Fruit fly (Drosophila melanogaster) whole organism, embryonic: ENCODE measurements around the gene odd.

Source experiments
- Atf-2 ChIP-seq: fragments of 200-800 bp; sonication (Bioruptor generic); optimal IDR thresholded peaks from 2 replicates; lab custom pipeline; 2016; ENCODE audit warnings: missing biosample characterization, missing genetic modification characterization
- Bgb ChIP-seq: fragments of 200-800 bp; sonication (Bioruptor generic); IDR thresholded peaks from 2 replicates; pipeline ENCODE4 v1.3.6; 2022; ENCODE audit warnings: missing biosample characterization, missing genetic modification characterization; ENCODE audit not compliant: partially characterized antibody
- CG10979 ChIP-seq: fragments of 200-800 bp; sonication (Bioruptor generic); optimal IDR thresholded peaks from 2 replicates; lab custom pipeline; 2018; ENCODE audit warnings: missing biosample characterization, mild to moderate bottlenecking, missing genetic modification characterization, moderate library complexity
- CG11093 ChIP-seq: fragments of 200-800 bp; sonication (Bioruptor generic); IDR thresholded peaks from 3 replicates; pipeline ENCODE4 v1.3.6; 2022; ENCODE audit warnings: missing biosample characterization, missing genetic modification characterization
- CG11723 ChIP-seq: fragments of 200-800 bp; sonication (Bioruptor generic); optimal IDR thresholded peaks from 2 replicates; lab custom pipeline; 2017; ENCODE audit warnings: missing biosample characterization, mild to moderate bottlenecking, missing genetic modification characterization
- CG12219 ChIP-seq: fragments of 200-800 bp; sonication (Bioruptor generic); optimal IDR thresholded peaks from 3 replicates; lab custom pipeline; 2018; ENCODE audit warnings: missing biosample characterization, mild to moderate bottlenecking, missing genetic modification characterization
- CG12236 ChIP-seq: fragments of 200-800 bp; sonication (Bioruptor generic); optimal IDR thresholded peaks from 2 replicates; lab custom pipeline; 2016; ENCODE audit warnings: missing biosample characterization, missing genetic modification characterization
- CG12659 ChIP-seq: fragments of 200-800 bp; sonication (Bioruptor generic); optimal IDR thresholded peaks from 3 replicates; lab custom pipeline; 2017; ENCODE audit warnings: mild to moderate bottlenecking, missing biosample characterization, missing genetic modification reagents, missing genetic modification characterization
- CG13123 ChIP-seq: fragments of 200-800 bp; sonication (Bioruptor generic); optimal IDR thresholded peaks from 2 replicates; lab custom pipeline; 2016; ENCODE audit warnings: missing biosample characterization, missing genetic modification characterization
- CG1529 ChIP-seq: fragments of 200-800 bp; sonication (Bioruptor generic); optimal IDR thresholded peaks from 3 replicates; lab custom pipeline; 2018; ENCODE audit warnings: missing biosample characterization, missing genetic modification characterization
- CG17802 ChIP-seq: fragments of 200-800 bp; sonication (Bioruptor generic); optimal IDR thresholded peaks from 2 replicates; lab custom pipeline; 2018; ENCODE audit warnings: missing biosample characterization, mild to moderate bottlenecking, missing genetic modification characterization, moderate library complexity
- CG18476 ChIP-seq: fragments of 200-800 bp; sonication (Bioruptor generic); optimal IDR thresholded peaks from 2 replicates; lab custom pipeline; 2016; ENCODE audit warnings: missing biosample characterization, mild to moderate bottlenecking, missing genetic modification characterization
- CG18599 ChIP-seq: fragments of 200-800 bp; sonication (Bioruptor generic); optimal IDR thresholded peaks from 3 replicates; lab custom pipeline; 2017; ENCODE audit warnings: missing biosample characterization, missing genetic modification characterization, mild to moderate bottlenecking, moderate library complexity, missing genetic modification reagents
- CG18619 ChIP-seq: fragments of 200-800 bp; sonication (Bioruptor generic); optimal IDR thresholded peaks from 3 replicates; lab custom pipeline; 2017; ENCODE audit warnings: missing biosample characterization, mild to moderate bottlenecking, missing genetic modification characterization
- CG32767 ChIP-seq: fragments of 200-800 bp; sonication (Bioruptor generic); IDR thresholded peaks from 2 replicates; pipeline ENCODE4 v1.3.6; 2022; ENCODE audit warnings: missing biosample characterization, missing genetic modification characterization
- CG3726 ChIP-seq: fragments of 200-800 bp; sonication (Bioruptor generic); IDR thresholded peaks from 3 replicates; pipeline ENCODE4, ENCODE4 v1.3.6; 2022; ENCODE audit warnings: missing biosample characterization, missing genetic modification characterization
- CG6689 ChIP-seq: fragments of 200-800 bp; sonication (Bioruptor generic); IDR thresholded peaks from 2 replicates; pipeline ENCODE4 v1.3.6; 2022; ENCODE audit warnings: missing biosample characterization, missing genetic modification characterization
- CG8944 ChIP-seq: fragments of 200-800 bp; sonication (Bioruptor generic); optimal IDR thresholded peaks from 3 replicates; lab custom pipeline; 2016; ENCODE audit warnings: missing biosample characterization, missing genetic modification characterization
- CG9876 ChIP-seq: fragments of 200-800 bp; sonication (Bioruptor generic); optimal IDR thresholded peaks from 2 replicates; lab custom pipeline; 2016; ENCODE audit warnings: missing biosample characterization, missing genetic modification characterization
- CG9932 ChIP-seq: fragments of 200-800 bp; sonication (Bioruptor generic); IDR thresholded peaks from 2 replicates; pipeline ENCODE4 v1.3.6; 2022; ENCODE audit warnings: missing biosample characterization, missing genetic modification characterization
- CTCF ChIP-seq: fragments of 200-800 bp; sonication (Bioruptor generic); optimal IDR thresholded peaks from 2 replicates; lab custom pipeline; 2017; ENCODE audit warnings: missing biosample characterization, mild to moderate bottlenecking, missing genetic modification characterization, moderate library complexity
- E2f2 ChIP-seq: fragments of 200-800 bp; sonication (Bioruptor generic); IDR thresholded peaks from 2 replicates; pipeline ENCODE4 v1.3.6; 2022; ENCODE audit warnings: missing biosample characterization, missing genetic modification characterization
- Fer3 ChIP-seq: fragments of 200-800 bp; sonication (Bioruptor generic); optimal IDR thresholded peaks from 2 replicates; lab custom pipeline; 2018; ENCODE audit warnings: missing biosample characterization, mild to moderate bottlenecking, missing genetic modification characterization, moderate library complexity
- H15 ChIP-seq: fragments of 200-800 bp; sonication (Bioruptor generic); IDR thresholded peaks from 3 replicates; pipeline ENCODE4 v1.3.6; 2022; ENCODE audit warnings: missing biosample characterization, missing genetic modification characterization
- HmgD ChIP-seq: fragments of 200-800 bp; sonication (Bioruptor generic); optimal IDR thresholded peaks from 3 replicates; lab custom pipeline; 2016; ENCODE audit warnings: missing biosample characterization, missing genetic modification characterization
- HmgZ ChIP-seq: fragments of 200-800 bp; sonication (Bioruptor generic); optimal IDR thresholded peaks from 2 replicates; lab custom pipeline; 2018; ENCODE audit warnings: missing biosample characterization, mild to moderate bottlenecking, missing genetic modification characterization
- Max ChIP-seq: fragments of 200-800 bp; sonication (Bioruptor generic); optimal IDR thresholded peaks from 2 replicates; lab custom pipeline; 2016; ENCODE audit warnings: missing biosample characterization, mild to moderate bottlenecking, missing genetic modification characterization
- Ravus ChIP-seq: fragments of 200-800 bp; sonication (Bioruptor generic); IDR thresholded peaks from 2 replicates; pipeline ENCODE4 v1.3.6; 2022; ENCODE audit warnings: missing biosample characterization, missing genetic modification characterization
- Scr ChIP-seq: fragments of 200-800 bp; sonication (Bioruptor generic); IDR thresholded peaks from 2 replicates; pipeline ENCODE4 v1.3.6; 2022; ENCODE audit warnings: missing biosample characterization, missing genetic modification characterization; ENCODE audit not compliant: partially characterized antibody
- Ssrp ChIP-seq: fragments of 200-800 bp; sonication (Bioruptor generic); optimal IDR thresholded peaks from 2 replicates; lab custom pipeline; 2018; ENCODE audit warnings: missing biosample characterization, mild to moderate bottlenecking, missing genetic modification characterization, moderate library complexity
- ash1 ChIP-seq: fragments of 200-800 bp; sonication (Bioruptor generic); optimal IDR thresholded peaks from 2 replicates; lab custom pipeline; 2018; ENCODE audit warnings: missing biosample characterization, mild to moderate bottlenecking, missing genetic modification characterization
- bab2 ChIP-seq: fragments of 200-800 bp; sonication (Bioruptor generic); optimal IDR thresholded peaks from 2 replicates; lab custom pipeline; 2016; ENCODE audit warnings: missing biosample characterization, missing genetic modification characterization
- cas ChIP-seq: fragments of 200-800 bp; sonication (Bioruptor generic); IDR thresholded peaks from 2 replicates; pipeline ENCODE4 v1.3.6; 2022; ENCODE audit warnings: missing biosample characterization, missing genetic modification characterization
- chif ChIP-seq, 2 experiments: fragments of 200-800 bp; sonication (Bioruptor generic); optimal IDR thresholded peaks; 3 replicates each; lab custom pipeline; 2016; ENCODE audit warnings: missing biosample characterization in 2 of 2, missing genetic modification characterization in 2 of 2
- chn ChIP-seq: fragments of 200-800 bp; sonication (Bioruptor generic); optimal IDR thresholded peaks from 2 replicates; lab custom pipeline; 2016; ENCODE audit warnings: missing biosample characterization, missing genetic modification characterization
- dm ChIP-seq: fragments of 200-800 bp; sonication (Bioruptor generic); optimal IDR thresholded peaks from 3 replicates; lab custom pipeline; 2016; ENCODE audit warnings: missing biosample characterization, missing genetic modification characterization
- dmrt11E ChIP-seq: fragments of 200-800 bp; sonication (Bioruptor generic); optimal IDR thresholded peaks from 3 replicates; lab custom pipeline; 2018; ENCODE audit warnings: missing biosample characterization, mild to moderate bottlenecking, missing genetic modification characterization, moderate library complexity
- fd96Cb ChIP-seq: fragments of 200-800 bp; sonication (Bioruptor generic); optimal IDR thresholded peaks from 2 replicates; lab custom pipeline; 2018; ENCODE audit warnings: missing biosample characterization, mild to moderate bottlenecking, missing genetic modification characterization, moderate library complexity
- ftz-f1 ChIP-seq: fragments of 200-800 bp; sonication (Bioruptor generic); optimal IDR thresholded peaks from 2 replicates; lab custom pipeline; 2016; ENCODE audit warnings: missing biosample characterization, missing genetic modification characterization
- fu2 ChIP-seq: fragments of 200-800 bp; sonication (Bioruptor generic); optimal IDR thresholded peaks from 2 replicates; lab custom pipeline; 2016; ENCODE audit warnings: missing biosample characterization, missing genetic modification characterization
- gce ChIP-seq: fragments of 200-800 bp; sonication (Bioruptor generic); IDR thresholded peaks from 3 replicates; pipeline ENCODE4 v1.3.6; 2022; ENCODE audit warnings: missing biosample characterization, missing genetic modification characterization
- gem ChIP-seq: fragments of 200-800 bp; sonication (Bioruptor generic); optimal IDR thresholded peaks from 2 replicates; lab custom pipeline; 2019; ENCODE audit warnings: missing biosample characterization, mild to moderate bottlenecking, missing genetic modification characterization, moderate library complexity
- ind ChIP-seq: fragments of 200-800 bp; sonication (Bioruptor generic); optimal IDR thresholded peaks from 3 replicates; lab custom pipeline; 2016; ENCODE audit warnings: missing biosample characterization, missing genetic modification characterization
- kni ChIP-seq: fragments of 200-800 bp; sonication (Bioruptor generic); optimal IDR thresholded peaks from 3 replicates; lab custom pipeline; 2017; ENCODE audit warnings: mild to moderate bottlenecking, missing biosample characterization, missing genetic modification reagents, missing genetic modification characterization
- lmd ChIP-seq: fragments of 200-800 bp; sonication (Bioruptor generic); IDR thresholded peaks from 2 replicates; pipeline ENCODE4 v1.3.6; 2022; ENCODE audit warnings: missing biosample characterization, missing genetic modification characterization
- nerfin-2 ChIP-seq: fragments of 200-800 bp; sonication (Bioruptor generic); IDR thresholded peaks from 2 replicates; pipeline ENCODE4 v1.3.6; 2022; ENCODE audit warnings: missing biosample characterization, missing genetic modification characterization; ENCODE audit not compliant: partially characterized antibody
- nom ChIP-seq: fragments of 200-800 bp; sonication (Bioruptor generic); optimal IDR thresholded peaks from 2 replicates; lab custom pipeline; 2017; ENCODE audit warnings: missing biosample characterization, missing genetic modification characterization, mild to moderate bottlenecking, moderate library complexity, missing genetic modification reagents
- org-1 ChIP-seq: fragments of 200-800 bp; sonication (Bioruptor generic); optimal IDR thresholded peaks from 2 replicates; lab custom pipeline; 2017; ENCODE audit warnings: missing biosample characterization, missing genetic modification characterization
- p53 ChIP-seq: fragments of 200-800 bp; sonication (Bioruptor generic); optimal IDR thresholded peaks from 2 replicates; lab custom pipeline; 2016; ENCODE audit warnings: missing biosample characterization, missing genetic modification characterization
- ranshi ChIP-seq: fragments of 200-800 bp; sonication (Bioruptor generic); IDR thresholded peaks from 2 replicates; pipeline ENCODE4 v1.3.6; 2022; ENCODE audit warnings: missing biosample characterization, missing genetic modification characterization
- ro ChIP-seq: fragments of 200-800 bp; sonication (Bioruptor generic); IDR thresholded peaks from 2 replicates; pipeline ENCODE4 v1.3.6; 2022; ENCODE audit warnings: missing biosample characterization, missing genetic modification characterization
- sqz ChIP-seq: fragments of 200-800 bp; sonication (Bioruptor generic); optimal IDR thresholded peaks from 3 replicates; lab custom pipeline; 2018; ENCODE audit warnings: missing biosample characterization, mild to moderate bottlenecking, missing genetic modification characterization
- tap ChIP-seq: fragments of 200-800 bp; optimal IDR thresholded peaks from 3 replicates; lab custom pipeline; 2019; ENCODE audit warnings: missing biosample characterization, mild to moderate bottlenecking, missing genetic modification characterization, moderate library complexity
- tio ChIP-seq: fragments of 200-800 bp; sonication (Bioruptor generic); optimal IDR thresholded peaks from 2 replicates; lab custom pipeline; 2017; ENCODE audit warnings: missing biosample characterization, missing genetic modification characterization, inconsistent platforms
- trem ChIP-seq: fragments of 200-800 bp; optimal IDR thresholded peaks from 3 replicates; lab custom pipeline; 2019; ENCODE audit warnings: missing biosample characterization, mild to moderate bottlenecking, missing genetic modification characterization, moderate library complexity

odd gene

DNA sequence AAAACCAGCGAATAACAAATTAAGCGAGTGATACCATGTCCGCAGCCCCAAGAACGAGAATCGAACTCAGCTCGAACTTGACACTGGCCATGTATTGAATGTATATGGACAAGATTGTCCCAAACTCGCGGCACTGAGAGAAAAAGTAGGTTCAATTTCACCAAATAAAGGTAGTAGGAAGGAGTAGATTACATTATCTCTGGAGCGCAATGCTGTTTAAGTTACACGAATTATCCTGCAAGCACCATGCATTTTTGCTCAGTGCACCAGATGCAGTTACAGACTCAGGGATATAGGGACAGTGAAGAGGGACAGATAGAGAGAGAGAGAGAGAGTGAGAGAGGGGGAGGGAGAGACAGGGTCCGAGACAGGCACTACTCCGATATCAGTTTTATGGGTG is 12.6 kb downstream of the odd start (continued):
- no peak for TF ChIP-seq HmgZ
- TF ChIP-seq trem: peak; percentile 50
- TF ChIP-seq CG9876 (GFP tag; lab: Kevin White, UChicago): peak; percentile 27
- peak; percentile 53 for TF ChIP-seq chn
- TF ChIP-seq dmrt11E (tag; lab: Kevin White, UChicago): peak; percentile 87
- no peak for TF ChIP-seq Bgb (GFP tag; lab: Robert Waterston, UW)
- peak; percentile 33 for TF ChIP-seq org-1 (GFP tag; lab: Kevin White, UChicago)
- no peak for TF ChIP-seq cas
- peak; percentile 19 for TF ChIP-seq bab2 (GFP tag; lab: Kevin White, UChicago)
- no peak for TF ChIP-seq CTCF
- TF ChIP-seq nerfin-2: no peak
- no peak for TF ChIP-seq Ravus
- no peak for TF ChIP-seq ash1 (GFP tag; lab: Kevin White, UChicago)
- peak; percentile 18 for TF ChIP-seq p53
- peak; percentile 15 for TF ChIP-seq CG17802
- TF ChIP-seq CG1529 (GFP tag; lab: Kevin White, UChicago): peak; percentile 19
- no peak for TF ChIP-seq CG18599 (GFP tag; lab: Kevin White, UChicago)
- peak; percentile 72 for TF ChIP-seq CG10979 (tag; lab: Kevin White, UChicago)
- no peak for TF ChIP-seq E2f2 (GFP tag; lab: Robert Waterston, UW)
- TF ChIP-seq ind (GFP tag; lab: Kevin White, UChicago): peak; percentile 17
- peak; percentile 8 for TF ChIP-seq HmgD
- TF ChIP-seq CG11723: no peak
- no peak for TF ChIP-seq CG13123
- peak; percentile 55 for TF ChIP-seq Atf-2 (GFP tag; lab: Kevin White, UChicago)
- no peak for TF ChIP-seq gce (GFP tag; lab: Robert Waterston, UW)
- TF ChIP-seq chif (GFP tag; optimal IDR thresholded peaks at IDR 0.05; lab: Kevin White, UChicago): peak; percentile 41 to 87
- TF ChIP-seq CG3726 (GFP tag; lab: Robert Waterston, UW): peak; percentile 26; the same call in 1 of the 3 replicates
- peak; percentile 47 for TF ChIP-seq fd96Cb (tag; lab: Kevin White, UChicago)
- peak; percentile 20 for TF ChIP-seq CG8944 (GFP tag; lab: Kevin White, UChicago)
- TF ChIP-seq fu2 (GFP tag; lab: Kevin White, UChicago): peak; percentile 1
- peak; percentile 24 for TF ChIP-seq CG12236 (GFP tag; lab: Kevin White, UChicago)
- TF ChIP-seq CG6689 (GFP tag; lab: Robert Waterston, UW): peak; percentile 43
- peak; percentile 37 for TF ChIP-seq lmd
- TF ChIP-seq gem (tag; lab: Kevin White, UChicago): peak; percentile 65
- TF ChIP-seq dm (GFP tag; lab: Kevin White, UChicago): peak; percentile 36
- TF ChIP-seq ftz-f1 (GFP tag; lab: Kevin White, UChicago): no peak
- 0 out of 2 replicates have a peak, but pooled peaks have one; percentile 15 for TF ChIP-seq ro (GFP tag; lab: Robert Waterston, UW)
- no peak for TF ChIP-seq CG12659 (GFP tag; lab: Kevin White, UChicago)
- peak; percentile 43 for TF ChIP-seq Ssrp (tag; lab: Kevin White, UChicago)
- TF ChIP-seq CG11093 (GFP tag; lab: Robert Waterston, UW): no peak
- TF ChIP-seq CG12219 (GFP tag; lab: Kevin White, UChicago): peak; percentile 28

DNA sequence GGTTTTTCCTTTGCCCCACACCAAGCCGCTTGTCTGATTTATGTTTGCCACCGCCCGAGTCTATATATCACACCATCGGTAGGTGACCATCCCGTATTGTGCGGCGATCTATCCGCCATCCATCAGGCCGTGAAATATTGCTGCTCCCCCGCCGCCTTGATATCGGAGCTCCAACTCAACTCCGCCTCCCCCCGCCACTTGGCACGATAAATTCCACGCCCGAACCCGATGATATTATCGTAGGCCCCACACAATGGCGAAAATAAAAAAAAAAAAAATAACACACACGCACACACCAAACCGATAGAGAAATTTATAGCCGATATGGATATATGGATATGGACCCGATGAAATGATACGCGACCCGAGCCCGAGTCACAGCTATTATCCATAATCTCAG is 15.8 kb downstream of the odd start:
- no peak for TF ChIP-seq CG18476 (GFP tag; lab: Kevin White, UChicago)
- TF ChIP-seq nom (GFP tag; lab: Kevin White, UChicago): no peak
- no peak for TF ChIP-seq CG32767
- TF ChIP-seq CG10979 (tag; lab: Kevin White, UChicago): no peak
- no peak for TF ChIP-seq H15
- peak; percentile 61 for TF ChIP-seq kni
- no peak for TF ChIP-seq Scr (GFP tag; lab: Robert Waterston, UW)
- TF ChIP-seq tio: no peak
- no peak for TF ChIP-seq CG18619 (GFP tag; lab: Kevin White, UChicago)
- no peak for TF ChIP-seq CG9932 (GFP tag; lab: Robert Waterston, UW)
- TF ChIP-seq Max: no peak
- peak; percentile 26 for TF ChIP-seq sqz (GFP tag; lab: Kevin White, UChicago)
- no peak for TF ChIP-seq ranshi
- no peak for TF ChIP-seq Fer3 (tag; lab: Kevin White, UChicago)
- TF ChIP-seq tap: no peak
